Worm (Caenorhabditis elegans): ENCODE measurements around the gene F13D11.3.

F13D11.3 gene

DNA sequence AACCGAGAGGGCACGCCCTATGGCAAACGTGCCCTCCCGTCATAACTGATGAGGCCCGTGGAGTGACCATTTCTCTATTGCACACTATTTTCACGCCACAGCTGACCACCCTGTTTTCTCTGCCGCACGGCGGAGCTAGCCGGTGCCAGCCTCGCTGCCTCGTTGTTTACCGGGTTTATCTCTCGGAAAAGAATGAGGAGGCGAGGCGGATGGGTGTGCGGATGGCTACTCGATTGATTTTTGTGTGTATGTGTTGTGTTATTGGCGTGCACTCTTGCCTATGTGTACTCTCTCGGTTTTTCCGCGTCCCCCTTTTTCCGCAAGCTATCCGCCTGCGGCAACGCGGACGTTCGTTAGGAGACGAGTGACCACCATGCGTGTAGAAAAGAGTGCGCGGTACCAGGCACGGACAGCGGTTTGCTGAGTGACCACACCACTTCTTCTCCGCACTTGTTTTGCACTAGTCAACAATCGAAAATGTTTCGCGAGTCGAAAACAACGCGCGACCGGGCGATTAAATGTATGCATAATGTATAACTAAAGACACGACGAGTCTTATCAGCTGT is 6.4 kb upstream of the F13D11.3 start (continued):
- TF ChIP-seq snpc-4 (tag; optimal IDR thresholded peaks at IDR 0.05) (no peak), mep-1 (tag; optimal IDR thresholded peaks at IDR 0.05) (peak; percentile 80), ceh-39 (tag; optimal IDR thresholded peaks at IDR 0.05) (peak; percentile 48), nhr-76 (tag; optimal IDR thresholded peaks at IDR 0.05) (no peak), mls-2 (tag; optimal IDR thresholded peaks at IDR 0.05) (peak; percentile 96), ztf-11 (tag; optimal IDR thresholded peaks at IDR 0.05) (peak; percentile 88)

DNA sequence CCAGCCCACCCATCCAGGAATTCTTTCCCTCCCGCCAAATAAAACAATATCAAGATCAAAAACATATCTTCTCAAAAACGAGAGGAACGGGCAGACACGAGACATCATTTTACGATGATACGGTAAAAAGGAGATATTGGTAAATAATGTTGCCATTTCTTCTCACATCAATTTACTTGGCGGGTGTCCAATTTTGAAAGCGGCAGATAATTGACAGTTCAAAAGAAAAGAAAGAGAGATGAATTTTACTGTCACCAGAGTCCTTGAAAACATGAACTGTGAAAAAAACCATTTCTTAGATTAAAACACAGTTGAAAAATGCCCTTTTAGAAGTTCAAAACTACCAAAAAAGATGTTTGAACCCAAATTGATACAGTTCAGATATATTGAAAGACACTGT is 5.0 kb upstream of the F13D11.3 start:
- no peak for TF ChIP-seq lin-32 (GFP tag; optimal IDR thresholded peaks at IDR 0.05)
- no peak for TF ChIP-seq flh-1 (GFP tag; optimal IDR thresholded peaks at IDR 0.05)
- peak; percentile 15 for TF ChIP-seq unc-62 (GFP tag; optimal IDR thresholded peaks at IDR 0.05)
- no peak for TF ChIP-seq blmp-1 (tag; optimal IDR thresholded peaks at IDR 0.05)
- TF ChIP-seq ces-1 (GFP tag; optimal IDR thresholded peaks at IDR 0.05) = no peak
- no peak for TF ChIP-seq cnd-1 (tag; optimal IDR thresholded peaks at IDR 0.05)
- no peak for TF ChIP-seq nhr-2 (tag; optimal IDR thresholded peaks at IDR 0.05)
- TF ChIP-seq mls-2 (tag; optimal IDR thresholded peaks at IDR 0.05) = no peak

DNA sequence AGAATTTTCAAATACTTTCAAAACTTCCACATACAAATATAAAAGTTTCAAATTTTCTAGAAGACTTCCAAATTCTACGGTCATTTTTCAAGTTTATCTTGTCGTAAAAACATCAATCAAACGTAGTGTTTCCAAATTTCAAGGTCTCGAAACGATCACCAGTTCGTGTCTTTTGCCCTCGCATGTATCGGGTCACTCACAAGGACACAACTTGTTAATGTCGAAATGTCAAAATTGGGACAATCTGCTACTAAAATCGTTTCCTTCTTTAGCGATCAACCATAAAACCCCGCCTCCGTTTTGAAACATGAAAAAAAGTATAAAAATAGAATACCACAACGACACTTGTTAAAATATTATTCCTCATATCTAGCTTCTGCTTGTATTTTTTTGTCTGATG is 2.2 kb downstream of the F13D11.3 start:
- TF ChIP-seq nhr-28 (tag; optimal IDR thresholded peaks at IDR 0.05) = no peak
- TF ChIP-seq mab-5 (tag; optimal IDR thresholded peaks at IDR 0.05) = no peak
- TF ChIP-seq ham-2 (GFP tag; optimal IDR thresholded peaks at IDR 0.05) = no peak
- no peak for TF ChIP-seq nhr-76 (tag; optimal IDR thresholded peaks at IDR 0.05)
- TF ChIP-seq zip-8 (tag; optimal IDR thresholded peaks at IDR 0.05) = no peak
- TF ChIP-seq ceh-39 (tag; optimal IDR thresholded peaks at IDR 0.05) = no peak
- TF ChIP-seq mls-2 (tag; optimal IDR thresholded peaks at IDR 0.05) = no peak
- TF ChIP-seq sptf-1 (tag; optimal IDR thresholded peaks at IDR 0.05) = no peak
- TF ChIP-seq lsy-2 (tag; optimal IDR thresholded peaks at IDR 0.05) = no peak
- no peak for TF ChIP-seq unc-120 (tag; optimal IDR thresholded peaks at IDR 0.05; ENCODE audit: poor library complexity, severe bottlenecking)
- no peak for TF ChIP-seq elt-1 (tag; optimal IDR thresholded peaks at IDR 0.05; ENCODE audit: borderline replicate concordance, insufficient read depth)
- TF ChIP-seq ceh-43 (GFP tag; optimal IDR thresholded peaks at IDR 0.05) = no peak
- no peak for TF ChIP-seq pha-4 (tag; optimal IDR thresholded peaks at IDR 0.05)
- TF ChIP-seq lin-13 (tag; optimal IDR thresholded peaks at IDR 0.05) = no peak
- TF ChIP-seq nhr-2 (tag; optimal IDR thresholded peaks at IDR 0.05) = no peak
- no peak for TF ChIP-seq M03D4.4 (tag; optimal IDR thresholded peaks at IDR 0.05)
- no peak for TF ChIP-seq nhr-237 (tag; optimal IDR thresholded peaks at IDR 0.05)
- TF ChIP-seq lin-32 (GFP tag; optimal IDR thresholded peaks at IDR 0.05) = no peak
- TF ChIP-seq cnd-1 (tag; optimal IDR thresholded peaks at IDR 0.05) = no peak
- no peak for TF ChIP-seq bed-3 (GFP tag; optimal IDR thresholded peaks at IDR 0.05)

DNA sequence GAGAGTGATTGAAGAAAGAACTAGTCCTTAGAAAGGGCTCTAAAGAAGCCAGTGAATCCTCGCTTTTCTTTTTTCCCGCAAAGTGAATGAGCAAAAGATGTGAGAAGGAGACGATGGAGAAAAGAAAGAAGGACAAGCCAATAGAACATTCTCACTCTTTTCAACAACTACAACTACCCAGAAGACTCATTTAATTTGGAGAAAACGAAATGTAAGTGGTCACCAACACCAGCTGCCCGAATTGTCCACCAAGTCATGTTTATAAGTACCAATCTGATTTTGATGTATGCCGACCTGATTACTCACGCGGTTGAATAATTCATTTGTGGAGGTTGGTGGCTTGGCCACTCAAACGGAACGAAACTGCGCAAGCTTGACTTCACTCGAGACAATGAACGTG is 3.1 kb downstream of the F13D11.3 start:
- TF ChIP-seq ces-1 (GFP tag; optimal IDR thresholded peaks at IDR 0.05) = peak; percentile 92
- no peak for TF ChIP-seq mls-2 (tag; optimal IDR thresholded peaks at IDR 0.05)

DNA sequence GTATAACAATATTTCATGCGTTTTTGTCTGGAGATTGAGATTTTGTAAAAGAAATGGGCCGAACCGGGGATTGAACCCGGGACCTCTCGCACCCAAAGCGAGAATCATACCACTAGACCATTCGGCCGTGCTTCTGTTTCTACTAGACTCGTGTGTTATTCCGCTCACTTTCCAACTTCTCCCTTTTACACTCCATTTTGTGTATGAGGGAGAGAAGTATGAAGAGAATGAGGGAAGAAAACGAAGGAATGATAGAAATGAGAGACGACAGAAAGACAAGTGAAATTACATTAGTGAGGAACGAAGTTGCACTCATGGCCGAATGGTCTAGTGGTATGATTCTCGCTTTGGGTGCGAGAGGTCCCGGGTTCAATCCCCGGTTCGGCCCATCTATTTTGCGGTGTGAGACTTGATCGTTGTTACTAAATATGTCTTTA is 4.5 kb downstream of the F13D11.3 start:
- TF ChIP-seq lin-32 (GFP tag; optimal IDR thresholded peaks at IDR 0.05) (peak; percentile 87), hlh-1 (tag; optimal IDR thresholded peaks at IDR 0.05) (peak; percentile 65), cnd-1 (tag; optimal IDR thresholded peaks at IDR 0.05) (peak; percentile 71), nhr-28 (tag; optimal IDR thresholded peaks at IDR 0.05) (peak; percentile 72), drap-1 (GFP tag; optimal IDR thresholded peaks at IDR 0.05) (peak; percentile 95), mls-2 (tag; optimal IDR thresholded peaks at IDR 0.05) (peak; percentile 89), lin-13 (tag; optimal IDR thresholded peaks at IDR 0.05) (peak; percentile 34), nhr-12 (tag; optimal IDR thresholded peaks at IDR 0.05) (peak; percentile 34), bed-3 (GFP tag; optimal IDR thresholded peaks at IDR 0.05) (peak; percentile 84), unc-120 (tag; optimal IDR thresholded peaks at IDR 0.05; ENCODE audit: poor library complexity, severe bottlenecking) (peak; percentile 96), ceh-39 (tag; optimal IDR thresholded peaks at IDR 0.05) (no peak), snpc-4 (tag; optimal IDR thresholded peaks at IDR 0.05) (no peak), ztf-11 (tag; optimal IDR thresholded peaks at IDR 0.05) (no peak), nhr-76 (tag; optimal IDR thresholded peaks at IDR 0.05) (no peak), mab-5 (tag; optimal IDR thresholded peaks at IDR 0.05) (no peak), M03D4.4 (tag; optimal IDR thresholded peaks at IDR 0.05) (peak; percentile 91), zip-8 (tag; optimal IDR thresholded peaks at IDR 0.05) (no peak), blmp-1 (tag; optimal IDR thresholded peaks at IDR 0.05) (no peak), pha-4 (tag; optimal IDR thresholded peaks at IDR 0.05) (peak; percentile 33), nhr-237 (tag; optimal IDR thresholded peaks at IDR 0.05) (peak; percentile 86), ces-1 (GFP tag; optimal IDR thresholded peaks at IDR 0.05) (peak; percentile 98), ceh-83 (GFP tag; optimal IDR thresholded peaks at IDR 0.05) (peak; percentile 63), ceh-43 (GFP tag; optimal IDR thresholded peaks at IDR 0.05) (peak; percentile 72), lsy-2 (tag; optimal IDR thresholded peaks at IDR 0.05) (peak; percentile 50), unc-62 (GFP tag; optimal IDR thresholded peaks at IDR 0.05) (peak; percentile 78), elt-1 (tag; optimal IDR thresholded peaks at IDR 0.05; ENCODE audit: borderline replicate concordance, insufficient read depth) (peak; percentile 23), sptf-1 (tag; optimal IDR thresholded peaks at IDR 0.05) (peak; percentile 93), flh-1 (GFP tag; optimal IDR thresholded peaks at IDR 0.05) (peak; percentile 67), sem-2 (GFP tag; optimal IDR thresholded peaks at IDR 0.05) (peak; percentile 66), elt-3 (tag; optimal IDR thresholded peaks at IDR 0.05) (peak; percentile 57), tbx-8 (GFP tag; optimal IDR thresholded peaks at IDR 0.05) (peak; percentile 84), nhr-2 (tag; optimal IDR thresholded peaks at IDR 0.05) (no peak), ham-2 (GFP tag; optimal IDR thresholded peaks at IDR 0.05) (peak; percentile 83), unc-39 (tag; optimal IDR thresholded peaks at IDR 0.05) (peak; percentile 28), mep-1 (tag; optimal IDR thresholded peaks at IDR 0.05) (peak; percentile 49)
